Fruit fly (Drosophila melanogaster): ENCODE measurements around the gene if.

The if gene

DNA sequence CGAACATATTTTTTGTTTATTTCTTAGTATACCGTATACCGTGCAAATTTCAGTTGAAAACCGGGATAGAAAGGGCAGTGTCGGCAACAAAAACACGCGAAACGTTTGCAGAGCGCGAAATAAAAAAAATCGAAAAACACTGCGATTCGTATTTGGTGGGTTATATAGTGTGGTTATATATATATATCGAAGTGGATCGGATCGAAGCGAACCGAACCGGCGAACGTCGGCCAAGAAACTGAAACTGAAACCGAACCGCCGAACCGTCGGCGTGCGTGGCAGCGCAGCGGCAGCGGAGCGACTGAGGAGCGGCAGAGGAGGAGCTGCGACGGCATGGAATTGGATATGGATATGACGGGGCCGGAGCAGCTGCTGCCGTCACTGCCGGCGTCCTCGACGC lies 62.1 kb downstream of the if start, which contains the start of the genes CG32572 and CG34325 (continued):
- TF ChIP-seq CG17328 (GFP tag; IDR thresholded peaks at IDR 0.05): no peak
- peak; percentile 17 for TF ChIP-seq sens (GFP tag)
- no peak for TF ChIP-seq CG14965 (GFP tag; optimal IDR thresholded peaks at IDR 0.05; ENCODE audit: borderline replicate concordance)
- TF ChIP-seq eve (GFP tag; optimal IDR thresholded peaks at IDR 0.05): no peak
- no peak for TF ChIP-seq CG31441 (GFP tag; IDR thresholded peaks at IDR 0.05)
- TF ChIP-seq CG16779 (GFP tag; IDR thresholded peaks at IDR 0.05): 0 out of 2 replicates have a peak, but pooled peaks have one; percentile 8
- peak; percentile 73 for TF ChIP-seq Deaf1 (tag; optimal IDR thresholded peaks at IDR 0.05)
- TF ChIP-seq Stat92E (GFP tag; optimal IDR thresholded peaks at IDR 0.05): no peak
- no peak for TF ChIP-seq emc (GFP tag; optimal IDR thresholded peaks at IDR 0.05)
- TF ChIP-seq zfh2 (GFP tag; optimal IDR thresholded peaks at IDR 0.05): no peak
- peak; percentile 2 for TF ChIP-seq CG13894 (tag; optimal IDR thresholded peaks at IDR 0.05)
- peak; percentile 11 for TF ChIP-seq Med (GFP tag)
- no peak for TF ChIP-seq E2f1 (GFP tag; IDR thresholded peaks at IDR 0.05)
- no peak for TF ChIP-seq CG13123 (GFP tag; optimal IDR thresholded peaks at IDR 0.05)
- no peak for TF ChIP-seq CG32532 (GFP tag; IDR thresholded peaks at IDR 0.05)

DNA sequence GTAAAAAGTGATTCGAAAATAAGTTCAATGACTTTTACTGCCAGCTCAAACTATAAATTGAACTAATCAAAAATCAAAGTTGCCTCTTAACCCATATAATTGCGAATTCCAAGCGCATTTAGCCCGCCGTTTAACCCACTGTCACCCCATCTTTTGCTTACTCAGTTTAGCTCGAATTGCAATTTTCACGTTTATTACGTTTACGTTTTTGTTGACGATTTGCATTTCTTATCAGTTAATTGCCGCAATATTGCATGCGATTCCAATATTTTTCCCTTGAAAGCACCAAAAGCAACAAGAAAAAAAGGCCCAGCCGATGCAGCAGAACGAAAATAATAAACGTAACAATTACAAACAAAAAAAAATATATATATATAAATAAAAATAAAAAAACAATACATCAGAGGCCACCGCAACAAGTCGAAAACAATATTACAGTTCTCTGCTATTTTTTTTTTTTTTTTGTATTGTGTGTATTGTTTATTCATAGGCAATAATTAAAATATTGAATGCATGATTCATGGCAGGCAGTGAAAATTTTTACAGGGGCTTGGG lies 65.0 kb downstream of the if start:
- TF ChIP-seq lbe (GFP tag; optimal IDR thresholded peaks at IDR 0.05) (peak; percentile 6), CG32767 (GFP tag; IDR thresholded peaks at IDR 0.05) (no peak)

DNA sequence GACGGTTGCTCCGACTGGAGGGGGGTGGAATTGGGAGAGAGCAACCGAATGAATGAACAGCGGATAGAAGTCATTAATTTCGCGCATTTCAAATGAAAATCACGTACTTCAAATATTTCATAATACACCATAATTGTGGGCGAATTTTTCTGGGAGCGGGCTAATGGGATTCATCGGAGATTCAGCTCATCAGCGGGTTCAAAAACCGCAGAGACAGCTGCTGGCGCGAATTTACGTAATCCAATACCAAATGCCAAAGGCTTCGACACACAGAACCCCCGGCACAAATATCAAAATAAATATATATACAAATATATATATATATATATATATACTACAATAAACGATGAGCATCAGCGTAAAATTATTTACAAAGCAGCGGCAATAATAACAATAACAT lies 66.6 kb downstream of the if start:
- TF ChIP-seq nau (GFP tag; optimal IDR thresholded peaks at IDR 0.05) (no peak), dati (GFP tag; IDR thresholded peaks at IDR 0.05) (no peak), CG12104 (GFP tag; optimal IDR thresholded peaks at IDR 0.05) (no peak)

DNA sequence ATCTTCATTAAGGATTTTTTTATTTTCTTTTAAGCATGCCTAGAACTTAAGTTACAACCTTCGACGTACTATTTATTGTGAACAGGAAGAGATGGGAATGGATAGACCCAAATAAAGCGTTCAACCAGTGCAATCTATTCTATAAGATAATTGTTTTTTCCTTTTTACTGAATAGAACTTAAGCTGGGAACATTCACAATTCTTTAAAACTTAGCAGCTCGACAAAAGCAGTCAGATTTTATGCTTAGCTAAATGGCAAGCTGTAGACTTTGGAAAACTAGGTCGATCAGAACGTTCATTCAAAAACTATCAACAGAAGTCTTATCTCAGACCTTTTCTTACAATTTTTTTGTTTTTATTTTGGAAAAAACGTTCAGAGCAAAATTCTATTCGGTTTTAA lies 72.2 kb downstream of the if start, which contains the start of gene CG13008:
Gene CG13008, plus strand, starts transcription at position 301 of the 400 bp plus-strand sequence.
- TF ChIP-seq HmgD (GFP tag; optimal IDR thresholded peaks at IDR 0.05): no peak
- TF ChIP-seq pita (GFP tag; optimal IDR thresholded peaks at IDR 0.05): no peak
- no peak for TF ChIP-seq fu2 (GFP tag; optimal IDR thresholded peaks at IDR 0.05)
- no peak for TF ChIP-seq CG11560 (tag; IDR thresholded peaks at IDR 0.05)
- no peak for TF ChIP-seq CG6813 (GFP tag; optimal IDR thresholded peaks at IDR 0.05)
- TF ChIP-seq CG4424 (GFP tag; optimal IDR thresholded peaks at IDR 0.05): no peak
- TF ChIP-seq CG33213 (GFP tag; optimal IDR thresholded peaks at IDR 0.05): no peak
- TF ChIP-seq CG3065 (GFP tag; optimal IDR thresholded peaks at IDR 0.05): no peak
- TF ChIP-seq CG30020 (tag; optimal IDR thresholded peaks at IDR 0.05): no peak
- TF ChIP-seq pum (GFP tag; optimal IDR thresholded peaks at IDR 0.05): no peak
- no peak for TF ChIP-seq odd (GFP tag; optimal IDR thresholded peaks at IDR 0.05)
- no peak for TF ChIP-seq al (GFP tag; IDR thresholded peaks at IDR 0.05)
- no peak for TF ChIP-seq Myb (GFP tag; optimal IDR thresholded peaks at IDR 0.05)
- no peak for TF ChIP-seq CG8359 (GFP tag; optimal IDR thresholded peaks at IDR 0.05; ENCODE audit: borderline replicate concordance)
- no peak for TF ChIP-seq CG11696 (GFP tag; IDR thresholded peaks at IDR 0.05)
- no peak for TF ChIP-seq H15 (GFP tag; IDR thresholded peaks at IDR 0.05)

DNA sequence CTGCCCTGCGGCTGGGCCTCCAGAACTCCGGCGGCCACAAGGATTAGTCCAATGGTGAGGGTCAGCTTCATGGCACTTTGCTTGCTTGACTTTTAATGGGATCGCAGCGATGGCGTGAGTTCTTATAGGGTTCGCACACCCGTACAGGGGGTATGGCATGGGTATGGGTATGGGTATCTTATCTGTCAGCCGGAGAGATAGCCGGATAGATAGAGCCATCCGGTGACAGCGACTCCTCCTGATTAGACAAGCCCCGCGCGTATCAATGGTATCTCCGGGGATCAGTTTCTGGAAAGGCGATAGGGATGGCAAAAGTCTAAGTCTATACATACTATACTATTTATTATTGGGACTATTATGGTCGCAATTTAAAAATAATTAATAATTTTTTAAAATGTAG lies 76.5 kb downstream of the if start, which contains the start of gene CG9672:
Gene CG9672, minus strand, starts transcription at position 101 of the 400 bp plus-strand sequence.
- no peak for TF ChIP-seq D (optimal IDR thresholded peaks at IDR 0.05)
- TF ChIP-seq D (GFP tag; optimal IDR thresholded peaks at IDR 0.05): no peak
- no peak for TF ChIP-seq Kr (GFP tag; optimal IDR thresholded peaks at IDR 0.05)
- TF ChIP-seq GATAe (GFP tag; conservative IDR thresholded peaks at IDR 0.05): peak; percentile 39; the same call in 1 of the 2 replicates
- no peak for TF ChIP-seq oc (tag; optimal IDR thresholded peaks at IDR 0.05)
- TF ChIP-seq CG34422 (GFP tag; IDR thresholded peaks at IDR 0.05): no peak
- no peak for TF ChIP-seq CG12071 (GFP tag; optimal IDR thresholded peaks at IDR 0.05)
- TF ChIP-seq CG11398 (GFP tag; optimal IDR thresholded peaks at IDR 0.05): no peak
- TF ChIP-seq grn (GFP tag; optimal IDR thresholded peaks at IDR 0.05): peak; percentile 57
- no peak for TF ChIP-seq klu (GFP tag; IDR thresholded peaks at IDR 0.05)
- TF ChIP-seq CG8944 (GFP tag; optimal IDR thresholded peaks at IDR 0.05): no peak
- peak; percentile 80 for TF ChIP-seq sug (tag; optimal IDR thresholded peaks at IDR 0.05)
